Comparison of ENCODE assay signal across 1 worm cellular context in genomic region chrV:12908614-12909013, ce11.
TF ChIP-seq lines count a peak whose summit lies in the region.

No protein-coding gene starts in this region.

TF ChIP-seq in whole organism, L4 larva, 104 proteins besides CTCF, POLR2A, EP300 and RAD21 (continued from another document):
- TF ChIP-seq madf-9 (GFP tag; conservative IDR thresholded peaks at IDR 0.05; lab: Robert Waterston, UW): no peak
- TF ChIP-seq hif-1 (tag; optimal IDR thresholded peaks at IDR 0.05; lab: Kevin White, UChicago): no peak
- TF ChIP-seq gei-8 (GFP tag; optimal IDR thresholded peaks at IDR 0.05; lab: Kevin White, UChicago): no peak
- TF ChIP-seq ceh-28 (tag; optimal IDR thresholded peaks at IDR 0.05; lab: Kevin White, UChicago): no peak
- TF ChIP-seq nhr-77 (tag; optimal IDR thresholded peaks at IDR 0.05; lab: Kevin White, UChicago): no peak
